Worm (Caenorhabditis elegans): ENCODE measurements around the gene scc-3.

The scc-3 gene

DNA sequence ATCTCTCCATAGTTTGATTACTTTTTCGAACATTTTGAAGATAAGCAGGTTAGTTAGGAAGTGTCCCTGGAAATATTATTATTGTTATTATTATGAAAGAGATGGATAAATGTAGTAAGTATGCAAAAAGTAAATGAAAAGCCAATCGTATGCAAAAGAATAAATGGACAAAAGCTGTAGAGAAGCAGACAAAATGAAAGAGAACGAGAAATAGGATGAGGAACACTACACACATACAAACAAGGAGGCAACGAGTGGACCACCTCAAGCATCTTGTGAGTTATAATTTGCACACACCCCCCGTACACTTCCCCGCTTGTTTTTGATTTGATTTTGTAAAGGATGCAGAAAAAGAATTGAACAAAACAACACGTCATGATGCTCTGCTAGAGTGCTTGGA, 47.4 kb downstream of the scc-3 start, which contains the start of gene ZC443.2:
Gene ZC443.2, minus strand, starts transcription at position 67 of the 400 bp plus-strand sequence.
- peak; percentile 46 for TF ChIP-seq fkh-10 (GFP tag; optimal IDR thresholded peaks at IDR 0.05)
- no peak for TF ChIP-seq egl-5 (tag; optimal IDR thresholded peaks at IDR 0.05)

ce11 chrV:12811810-12812209, 48.1 kb downstream of the scc-3 start:
- peak; percentile 42 for TF ChIP-seq ama-1 (optimal IDR thresholded peaks at IDR 0.05)
- TF ChIP-seq skn-1 (tag; optimal IDR thresholded peaks at IDR 0.05) = no peak
- TF ChIP-seq ztf-11 (tag; optimal IDR thresholded peaks at IDR 0.05) = no peak
- no peak for TF ChIP-seq nhr-67 (tag; optimal IDR thresholded peaks at IDR 0.05)
- TF ChIP-seq egl-5 (tag; optimal IDR thresholded peaks at IDR 0.05) = peak; percentile 58
- peak; percentile 44 for TF ChIP-seq pha-4 (tag; optimal IDR thresholded peaks at IDR 0.05)
- no peak for TF ChIP-seq snpc-4 (tag; optimal IDR thresholded peaks at IDR 0.05)

DNA sequence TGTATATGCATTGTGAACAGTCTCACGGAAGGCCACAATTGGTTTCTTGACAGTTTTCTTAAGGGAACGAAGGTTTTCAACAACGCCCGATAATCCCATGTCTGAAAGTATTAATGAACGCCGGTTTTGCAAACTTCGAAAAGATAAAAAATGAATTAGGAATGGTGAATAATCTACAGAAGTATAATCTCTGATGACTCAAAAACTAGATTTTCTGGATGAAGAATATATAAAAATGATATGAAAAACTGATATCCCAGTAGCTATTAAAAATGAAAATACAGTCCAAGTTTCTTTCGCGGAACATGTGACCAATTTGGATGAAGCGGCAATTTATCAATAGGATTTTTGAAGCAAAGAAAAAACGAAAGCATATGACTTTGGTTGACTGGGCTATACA, 50.3 kb downstream of the scc-3 start, which contains the start of gene ZC443.3:
Gene ZC443.3, minus strand, starts transcription at position 101 of the 400 bp plus-strand sequence.
- TF ChIP-seq pha-4 (tag; optimal IDR thresholded peaks at IDR 0.05) (no peak), snpc-4 (tag; optimal IDR thresholded peaks at IDR 0.05) (no peak)

- TF ChIP-seq ceh-28 (tag; optimal IDR thresholded peaks at IDR 0.05) (peak; percentile 38), unc-62 (GFP tag; optimal IDR thresholded peaks at IDR 0.05) (no peak), egl-5 (tag; optimal IDR thresholded peaks at IDR 0.05) (no peak), ZK546.5 (tag; optimal IDR thresholded peaks at IDR 0.05) (no peak), ama-1 (optimal IDR thresholded peaks at IDR 0.05) (no peak), nfya-1 (tag; optimal IDR thresholded peaks at IDR 0.05; ENCODE audit: insufficient read depth) (peak; percentile 80), skn-1 (tag; optimal IDR thresholded peaks at IDR 0.05) (peak; percentile 12), mdl-1 (tag; optimal IDR thresholded peaks at IDR 0.05) (no peak), ceh-9 (tag; optimal IDR thresholded peaks at IDR 0.05) (no peak), nhr-25 (tag; optimal IDR thresholded peaks at IDR 0.05) (no peak), fkh-10 (GFP tag; optimal IDR thresholded peaks at IDR 0.05) (peak; percentile 60), tbx-2 (tag; optimal IDR thresholded peaks at IDR 0.05) (peak; percentile 50), nhr-28 (tag; optimal IDR thresholded peaks at IDR 0.05) (no peak), nhr-237 (tag; optimal IDR thresholded peaks at IDR 0.05) (no peak), elt-2 (tag; optimal IDR thresholded peaks at IDR 0.05) (no peak), fkh-2 (tag; optimal IDR thresholded peaks at IDR 0.05) (peak; percentile 32), nhr-23 (tag; optimal IDR thresholded peaks at IDR 0.05) (peak; percentile 17), lin-39 (tag; optimal IDR thresholded peaks at IDR 0.05) (peak; percentile 78), sea-2 (GFP tag; optimal IDR thresholded peaks at IDR 0.05) (no peak), fos-1 (tag; optimal IDR thresholded peaks at IDR 0.05) (no peak), pha-4 (tag; optimal IDR thresholded peaks at IDR 0.05) (peak; percentile 75), mml-1 (tag; optimal IDR thresholded peaks at IDR 0.05) (no peak), lsy-12 (tag; optimal IDR thresholded peaks at IDR 0.05) (peak; percentile 14), daf-12 (tag; optimal IDR thresholded peaks at IDR 0.05) (no peak), nhr-77 (tag; optimal IDR thresholded peaks at IDR 0.05) (no peak), elt-1 (tag; optimal IDR thresholded peaks at IDR 0.05) (no peak), nhr-12 (tag; optimal IDR thresholded peaks at IDR 0.05) (no peak), nhr-67 (tag; optimal IDR thresholded peaks at IDR 0.05) (no peak), aly-2 (tag; optimal IDR thresholded peaks at IDR 0.05) (no peak), nhr-43 (tag; optimal IDR thresholded peaks at IDR 0.05; ENCODE audit: poor library complexity, severe bottlenecking) (no peak), nhr-11 (tag; optimal IDR thresholded peaks at IDR 0.05) (peak; percentile 13), zag-1 (tag; optimal IDR thresholded peaks at IDR 0.05) (no peak), hmg-11 (tag; optimal IDR thresholded peaks at IDR 0.05) (peak; percentile 81), snpc-4 (tag; optimal IDR thresholded peaks at IDR 0.05) (peak; percentile 71), eor-1 (tag; optimal IDR thresholded peaks at IDR 0.05) (no peak), ceh-16 (tag; optimal IDR thresholded peaks at IDR 0.05) (no peak), ztf-11 (tag; optimal IDR thresholded peaks at IDR 0.05) (no peak), elt-3 (tag; optimal IDR thresholded peaks at IDR 0.05) (no peak), R02D3.7 (tag; optimal IDR thresholded peaks at IDR 0.05) (no peak), pqm-1 (tag; optimal IDR thresholded peaks at IDR 0.05) (no peak), jun-1 (tag; optimal IDR thresholded peaks at IDR 0.05) (no peak), unc-39 (tag; optimal IDR thresholded peaks at IDR 0.05) (no peak), egl-27 (tag; optimal IDR thresholded peaks at IDR 0.05) (no peak), lin-15B (tag; optimal IDR thresholded peaks at IDR 0.05) (peak; percentile 37), ceh-82 (tag; optimal IDR thresholded peaks at IDR 0.05) (no peak), nhr-76 (tag; optimal IDR thresholded peaks at IDR 0.05) (no peak), ztf-4 (tag; optimal IDR thresholded peaks at IDR 0.05) (no peak)
Measured at ce11 chrV:12814481-12814882, 50.7 kb downstream of the scc-3 start.
